Fruit fly (Drosophila melanogaster) whole organism, embryonic: Measurements from ENCODE around the gene CG10140.

Source experiments
- Awh ChIP-seq: fragments of 200-800 bp; sonication (Bioruptor generic); IDR thresholded peaks from 2 replicates; pipeline ENCODE4, ENCODE4 v1.3.6; 2022; ENCODE audit warnings: missing biosample characterization, missing genetic modification characterization
- B-H1 ChIP-seq: fragments of 200-800 bp; sonication (Bioruptor generic); IDR thresholded peaks from 3 replicates; pipeline ENCODE4 v1.3.6; 2022; ENCODE audit warnings: missing biosample characterization, missing genetic modification characterization
- Bgb ChIP-seq: fragments of 200-800 bp; sonication (Bioruptor generic); IDR thresholded peaks from 2 replicates; pipeline ENCODE4 v1.3.6; 2022; ENCODE audit warnings: missing biosample characterization, missing genetic modification characterization; ENCODE audit not compliant: partially characterized antibody
- CG1024 ChIP-seq: fragments of 200-800 bp; sonication (Bioruptor generic); IDR thresholded peaks from 2 replicates; pipeline ENCODE4 v1.3.6; 2022; ENCODE audit warnings: missing biosample characterization, missing genetic modification characterization
- CG10431 ChIP-seq: fragments of 200-800 bp; sonication (Bioruptor generic); optimal IDR thresholded peaks from 3 replicates; lab custom pipeline; 2018; ENCODE audit warnings: missing biosample characterization, mild to moderate bottlenecking, missing genetic modification characterization
- CG11504 ChIP-seq: fragments of 200-800 bp; sonication (Bioruptor generic); optimal IDR thresholded peaks from 3 replicates; lab custom pipeline; 2019; ENCODE audit warnings: missing biosample characterization, mild to moderate bottlenecking, missing genetic modification characterization, moderate library complexity
- CG11696 ChIP-seq: fragments of 200-800 bp; sonication (Bioruptor generic); IDR thresholded peaks from 2 replicates; pipeline ENCODE4 v1.3.6; 2022; ENCODE audit warnings: missing biosample characterization, missing genetic modification characterization
- CG14965 ChIP-seq: fragments of 200-800 bp; sonication (Bioruptor generic); optimal IDR thresholded peaks from 2 replicates; lab custom pipeline; 2016; ENCODE audit warnings: missing biosample characterization, missing genetic modification characterization, borderline replicate concordance
- CG16813 ChIP-seq: fragments of 200-800 bp; sonication (Bioruptor generic); IDR thresholded peaks from 3 replicates; pipeline ENCODE4 v1.3.6; 2022; ENCODE audit warnings: missing biosample characterization, missing genetic modification characterization; ENCODE audit not compliant: partially characterized antibody
- CG2116 ChIP-seq: fragments of 200-800 bp; sonication (Bioruptor generic); optimal IDR thresholded peaks from 3 replicates; lab custom pipeline; 2018; ENCODE audit warnings: missing biosample characterization, mild to moderate bottlenecking, missing genetic modification characterization
- CG2712 ChIP-seq: fragments of 200-800 bp; optimal IDR thresholded peaks from 3 replicates; lab custom pipeline; 2019; ENCODE audit warnings: missing biosample characterization, mild to moderate bottlenecking, missing genetic modification characterization, moderate library complexity
- CG30431 ChIP-seq: fragments of 200-800 bp; sonication (Bioruptor generic); optimal IDR thresholded peaks from 2 replicates; lab custom pipeline; 2017; ENCODE audit warnings: missing biosample characterization, missing genetic modification characterization
- CG32532 ChIP-seq: fragments of 200-800 bp; sonication (Bioruptor generic); IDR thresholded peaks from 2 replicates; pipeline ENCODE4 v1.3.6; 2022; ENCODE audit warnings: missing biosample characterization, missing genetic modification characterization
- CG34224 ChIP-seq: fragments of 200-800 bp; sonication (Bioruptor generic); IDR thresholded peaks from 3 replicates; pipeline ENCODE4 v1.3.6; 2022; ENCODE audit warnings: missing biosample characterization, missing genetic modification characterization; ENCODE audit not compliant: partially characterized antibody
- CG3726 ChIP-seq: fragments of 200-800 bp; sonication (Bioruptor generic); IDR thresholded peaks from 3 replicates; pipeline ENCODE4, ENCODE4 v1.3.6; 2022; ENCODE audit warnings: missing biosample characterization, missing genetic modification characterization
- CG4707 ChIP-seq: fragments of 200-800 bp; sonication (Bioruptor generic); optimal IDR thresholded peaks from 2 replicates; lab custom pipeline; 2018; ENCODE audit warnings: missing biosample characterization, mild to moderate bottlenecking, missing genetic modification characterization, moderate library complexity
- CG8281 ChIP-seq: fragments of 200-800 bp; sonication (Bioruptor generic); optimal IDR thresholded peaks from 2 replicates; lab custom pipeline; 2018; ENCODE audit warnings: missing biosample characterization, mild to moderate bottlenecking, missing genetic modification characterization, moderate library complexity
- CG9932 ChIP-seq: fragments of 200-800 bp; sonication (Bioruptor generic); IDR thresholded peaks from 2 replicates; pipeline ENCODE4 v1.3.6; 2022; ENCODE audit warnings: missing biosample characterization, missing genetic modification characterization
- GATAe ChIP-seq: fragments of 200-800 bp; sonication (Bioruptor generic); conservative IDR thresholded peaks from 2 replicates; pipeline ENCODE4 v1.3.6; 2022; ENCODE audit warnings: missing biosample characterization, missing genetic modification characterization
- Gsc ChIP-seq: fragments of 200-800 bp; sonication (Bioruptor generic); IDR thresholded peaks from 2 replicates; pipeline ENCODE4 v1.3.6; 2022; ENCODE audit warnings: missing biosample characterization, missing genetic modification characterization
- Gug ChIP-seq: fragments of 200-800 bp; sonication (Bioruptor generic); IDR thresholded peaks from 4 replicates; pipeline ENCODE4 v1.3.6; 2022; ENCODE audit warnings: missing biosample characterization, missing genetic modification characterization
- HHEX ChIP-seq: fragments of 200-800 bp; sonication (Bioruptor generic); optimal IDR thresholded peaks from 3 replicates; lab custom pipeline; 2017; ENCODE audit warnings: missing biosample characterization, mild to moderate bottlenecking, missing genetic modification characterization, missing genetic modification reagents
- Hmx ChIP-seq: fragments of 200-800 bp; sonication (Bioruptor generic); optimal IDR thresholded peaks from 2 replicates; lab custom pipeline; 2016; ENCODE audit warnings: missing biosample characterization, missing genetic modification characterization
- Med ChIP-seq: fragments of 200-800 bp; sonication (Bioruptor generic); peaks from one replicate; lab custom pipeline; 2016; ENCODE audit warnings: missing biosample characterization, missing genetic modification characterization, mild to moderate bottlenecking, inconsistent platforms, moderate library complexity
- NFAT ChIP-seq: fragments of 200-800 bp; sonication (Bioruptor generic); IDR thresholded peaks from 2 replicates; pipeline ENCODE4 v1.3.6; 2022; ENCODE audit warnings: missing biosample characterization, missing genetic modification characterization
- Oli ChIP-seq: fragments of 200-800 bp; sonication (Bioruptor generic); optimal IDR thresholded peaks from 2 replicates; lab custom pipeline; 2018; ENCODE audit warnings: missing biosample characterization, mild to moderate bottlenecking, missing genetic modification characterization, moderate library complexity
- Vsx1 ChIP-seq: fragments of 200-800 bp; sonication (Bioruptor generic); optimal IDR thresholded peaks from 2 replicates; lab custom pipeline; 2017; ENCODE audit warnings: missing biosample characterization, mild to moderate bottlenecking, missing genetic modification characterization, missing genetic modification reagents
- ara ChIP-seq: fragments of 200-800 bp; sonication (Bioruptor generic); IDR thresholded peaks from 2 replicates; pipeline ENCODE4 v1.3.6; 2022; ENCODE audit warnings: missing biosample characterization, missing genetic modification characterization
- ash1 ChIP-seq: fragments of 200-800 bp; sonication (Bioruptor generic); optimal IDR thresholded peaks from 2 replicates; lab custom pipeline; 2018; ENCODE audit warnings: missing biosample characterization, mild to moderate bottlenecking, missing genetic modification characterization
- bigmax ChIP-seq: fragments of 200-800 bp; sonication (Bioruptor generic); optimal IDR thresholded peaks from 2 replicates; lab custom pipeline; 2018; ENCODE audit warnings: missing biosample characterization, mild to moderate bottlenecking, missing genetic modification characterization
- ewg ChIP-seq: fragments of 200-800 bp; sonication (Bioruptor generic); optimal IDR thresholded peaks from 3 replicates; lab custom pipeline; 2017; ENCODE audit warnings: mild to moderate bottlenecking, missing biosample characterization, missing genetic modification reagents, missing genetic modification characterization
- fd64A ChIP-seq: fragments of 200-800 bp; sonication (Bioruptor generic); optimal IDR thresholded peaks from 3 replicates; lab custom pipeline; 2018; ENCODE audit warnings: missing biosample characterization, mild to moderate bottlenecking, missing genetic modification characterization
- gcm ChIP-seq: fragments of 200-800 bp; sonication (Bioruptor generic); optimal IDR thresholded peaks from 2 replicates; lab custom pipeline; 2019; ENCODE audit warnings: missing biosample characterization, mild to moderate bottlenecking, missing genetic modification characterization, moderate library complexity
- her ChIP-seq: fragments of 200-800 bp; sonication (Bioruptor generic); optimal IDR thresholded peaks from 2 replicates; lab custom pipeline; 2016; ENCODE audit warnings: missing biosample characterization, missing genetic modification characterization
- nerfin-1 ChIP-seq: fragments of 200-800 bp; sonication (Bioruptor generic); optimal IDR thresholded peaks from 3 replicates; lab custom pipeline; 2019; ENCODE audit warnings: missing biosample characterization, mild to moderate bottlenecking, missing genetic modification characterization, moderate library complexity
- pb ChIP-seq: fragments of 200-800 bp; sonication (Bioruptor generic); optimal IDR thresholded peaks from 3 replicates; lab custom pipeline; 2016; ENCODE audit warnings: missing biosample characterization, missing genetic modification characterization
- pnt ChIP-seq: fragments of 200-800 bp; sonication (Bioruptor generic); optimal IDR thresholded peaks from 3 replicates; lab custom pipeline; 2016; ENCODE audit warnings: missing biosample characterization, missing genetic modification characterization
- pum ChIP-seq: fragments of 200-800 bp; sonication (Bioruptor generic); optimal IDR thresholded peaks from 2 replicates; lab custom pipeline; 2016; ENCODE audit warnings: missing biosample characterization, missing genetic modification characterization
- sima ChIP-seq: fragments of 200-800 bp; sonication (Bioruptor generic); optimal IDR thresholded peaks from 2 replicates; lab custom pipeline; 2016; ENCODE audit warnings: missing biosample characterization, missing genetic modification characterization
- slp2 ChIP-seq: fragments of 200-800 bp; sonication (Bioruptor generic); optimal IDR thresholded peaks from 2 replicates; lab custom pipeline; 2016; ENCODE audit warnings: missing biosample characterization, missing genetic modification characterization
- sna ChIP-seq: fragments of 200-800 bp; sonication (Bioruptor generic); IDR thresholded peaks from 2 replicates; pipeline ENCODE4 v1.3.6; 2022; ENCODE audit warnings: missing biosample characterization, missing genetic modification characterization; ENCODE audit not compliant: partially characterized antibody
- toy ChIP-seq: fragments of 200-800 bp; sonication (Bioruptor generic); IDR thresholded peaks from 2 replicates; pipeline ENCODE4 v1.3.6; 2022; ENCODE audit warnings: missing biosample characterization, missing genetic modification characterization
- trem ChIP-seq: fragments of 200-800 bp; optimal IDR thresholded peaks from 3 replicates; lab custom pipeline; 2019; ENCODE audit warnings: missing biosample characterization, mild to moderate bottlenecking, missing genetic modification characterization, moderate library complexity
- tx ChIP-seq: fragments of 200-800 bp; sonication (Bioruptor generic); optimal IDR thresholded peaks from 2 replicates; lab custom pipeline; 2016; ENCODE audit warnings: missing biosample characterization, missing genetic modification characterization
- zf30C ChIP-seq: fragments of 200-800 bp; sonication (Bioruptor generic); optimal IDR thresholded peaks from 3 replicates; lab custom pipeline; 2018; ENCODE audit warnings: missing biosample characterization, mild to moderate bottlenecking, missing genetic modification characterization

Gene CG10140

dm6 chr3L:13477453-13478184 lies 37.3 kb upstream of the CG10140 start, which contains the start of gene stv (continued):
- TF ChIP-seq pum (GFP tag; lab: Kevin White, UChicago) (no peak), Med (peak; percentile 49), Awh (GFP tag; lab: Robert Waterston, UW) (no peak), CG11696 (GFP tag; lab: Robert Waterston, UW) (peak; percentile 55; the same call in 1 of the 2 replicates), HHEX (GFP tag; lab: Kevin White, UChicago) (peak; percentile 12), CG4707 (GFP tag; lab: Kevin White, UChicago) (no peak), trem (tag; lab: Kevin White, UChicago) (no peak), sima (no peak), Bgb (GFP tag; lab: Robert Waterston, UW) (0 out of 2 replicates have a peak, but pooled peaks have one; percentile 31), CG9932 (GFP tag; lab: Robert Waterston, UW) (peak; percentile 30; the same call in 1 of the 2 replicates), pnt (GFP tag; lab: Kevin White, UChicago) (no peak), pb (no peak), ara (GFP tag; lab: Robert Waterston, UW) (no peak), NFAT (GFP tag; lab: Robert Waterston, UW) (peak; percentile 56; the same call in 1 of the 2 replicates)

- TF ChIP-seq her (no peak), CG1024 (GFP tag; lab: Robert Waterston, UW) (peak; percentile 44; the same call in 1 of the 2 replicates), CG34224 (GFP tag; lab: Robert Waterston, UW) (peak; percentile 72), GATAe (GFP tag; lab: Robert Waterston, UW) (peak; percentile 13; the same call in 1 of the 2 replicates), sima (no peak), gcm (GFP tag; lab: Kevin White, UChicago) (peak; percentile 84), CG30431 (GFP tag; lab: Kevin White, UChicago) (peak; percentile 78), CG2712 (tag; lab: Kevin White, UChicago) (peak; percentile 95), Hmx (peak; percentile 83), ewg (GFP tag; lab: Kevin White, UChicago) (peak; percentile 87), CG14965 (no peak), ash1 (GFP tag; lab: Kevin White, UChicago) (no peak), CG16813 (no peak), Gug (peak; percentile 82; the same call in 3 of the 4 replicates), CG32532 (GFP tag; lab: Robert Waterston, UW) (peak; percentile 86), CG10431 (GFP tag; lab: Kevin White, UChicago) (peak; percentile 38), CG2116 (GFP tag; lab: Kevin White, UChicago) (peak; percentile 55), Oli (tag; lab: Kevin White, UChicago) (peak; percentile 94), CG11504 (tag; lab: Kevin White, UChicago) (peak; percentile 95), CG3726 (peak; percentile 60; the same call in 2 of the 3 replicates), fd64A (GFP tag; lab: Kevin White, UChicago) (peak; percentile 77), Vsx1 (GFP tag; lab: Kevin White, UChicago) (peak; percentile 85), zf30C (GFP tag; lab: Kevin White, UChicago) (peak; percentile 61), bigmax (GFP tag; lab: Kevin White, UChicago) (no peak), toy (GFP tag; lab: Robert Waterston, UW) (peak; percentile 57; the same call in 1 of the 2 replicates), tx (GFP tag; lab: Kevin White, UChicago) (peak; percentile 48), Gsc (peak; percentile 56; the same call in 1 of the 2 replicates), sna (GFP tag; lab: Robert Waterston, UW) (peak; percentile 79), B-H1 (GFP tag; lab: Robert Waterston, UW) (peak; percentile 78), nerfin-1 (tag; lab: Kevin White, UChicago) (peak; percentile 83), slp2 (GFP tag; lab: Kevin White, UChicago) (peak; percentile 6), CG8281 (tag; lab: Kevin White, UChicago) (peak; percentile 72)
Observed at dm6 chr3L:13476566-13477452, 36.5 kb upstream of the CG10140 start.
